Worm (Caenorhabditis elegans) whole organism, L3 larva: ENCODE measurements around the gene srlf-35.

Source experiments
- R02D3.7 ChIP-seq: fragments of 150-350 bp; optimal IDR thresholded peaks from 2 replicates; lab custom pipeline; 2014; ENCODE audit warnings: missing biosample characterization, missing genetic modification characterization
- ZK546.5 ChIP-seq: sonication (generic microtip); optimal IDR thresholded peaks from 2 replicates; lab custom pipeline; 2017; ENCODE audit warnings: missing biosample characterization, missing genetic modification characterization
- ceh-82 ChIP-seq: fragments of 150-350 bp; optimal IDR thresholded peaks from 2 replicates; lab custom pipeline; 2014; ENCODE audit warnings: missing biosample characterization, missing genetic modification characterization
- egl-27 ChIP-seq: sonication (generic microtip); optimal IDR thresholded peaks from 4 replicates; lab custom pipeline; 2017; ENCODE audit warnings: missing biosample characterization, missing genetic modification reagents, missing genetic modification characterization
- fkh-10 ChIP-seq: sonication (generic microtip); optimal IDR thresholded peaks from 2 replicates; lab custom pipeline; 2017; ENCODE audit warnings: missing biosample characterization, missing genetic modification reagents, missing genetic modification characterization
- fos-1 ChIP-seq: fragments of 150-350 bp; optimal IDR thresholded peaks from 2 replicates; lab custom pipeline; 2014; ENCODE audit warnings: missing biosample characterization, missing genetic modification characterization
- lin-39 ChIP-seq: fragments of 150-350 bp; optimal IDR thresholded peaks from 2 replicates; lab custom pipeline; 2018; ENCODE audit warnings: missing biosample characterization, missing genetic modification reagents, missing genetic modification characterization
- nhr-237 ChIP-seq: fragments of 150-350 bp; optimal IDR thresholded peaks from 2 replicates; lab custom pipeline; 2014; ENCODE audit warnings: missing biosample characterization, missing genetic modification characterization
- nhr-76 ChIP-seq: fragments of 150-350 bp; sonication (generic microtip); optimal IDR thresholded peaks from 5 replicates; lab custom pipeline; 2014; ENCODE audit warnings: missing biosample characterization, missing genetic modification characterization
- pha-4 ChIP-seq: fragments of 150-350 bp; optimal IDR thresholded peaks from 2 replicates; lab custom pipeline; 2014; ENCODE audit warnings: missing biosample characterization, missing genetic modification reagents, missing genetic modification characterization
- skn-1 ChIP-seq: fragments of 150-350 bp; optimal IDR thresholded peaks from 2 replicates; lab custom pipeline; 2014; ENCODE audit warnings: missing biosample characterization, missing genetic modification characterization
- tbx-2 ChIP-seq: sonication (generic microtip); optimal IDR thresholded peaks from 2 replicates; lab custom pipeline; 2016; ENCODE audit warnings: mild to moderate bottlenecking, missing genetic modification characterization, missing compliant biosample characterization

- TF ChIP-seq skn-1 (tag; lab: Kevin White, UChicago) (no peak), ceh-82 (tag; lab: Kevin White, UChicago) (no peak), nhr-237 (tag; lab: Kevin White, UChicago) (no peak), ZK546.5 (no peak), lin-39 (tag; lab: Kevin White, UChicago) (peak; percentile 29), nhr-76 (tag; lab: Kevin White, UChicago) (no peak), fos-1 (tag; lab: Kevin White, UChicago) (no peak), egl-27 (tag; lab: Kevin White, UChicago) (peak; percentile 78), R02D3.7 (no peak), fkh-10 (no peak), tbx-2 (tag; lab: Kevin White, UChicago) (no peak), pha-4 (tag; lab: Kevin White, UChicago) (peak; percentile 90)
Observed at ce11 chrV:532046-532445, 28.2 kb downstream of the srlf-35 start, which contains the start of gene nhr-58.
